2 worm cellular contexts compared by ENCODE assay signal in genomic region chrX:4343915-4344314, ce11.
TF ChIP-seq lines count a peak whose summit lies in the region.

Gene F14H12.3 (plus strand): TSS chrX:4344215.

TF ChIP-seq in whole organism, L1 larva, 84 proteins besides CTCF, POLR2A, EP300 and RAD21:
- no peak for TF ChIP-seq xbp-1 (tag; optimal IDR thresholded peaks at IDR 0.05; lab: Kevin White, UChicago)
- TF ChIP-seq C34B4.2 (tag; optimal IDR thresholded peaks at IDR 0.05; lab: Kevin White, UChicago): no peak
- no peak for TF ChIP-seq tlp-1 (tag; optimal IDR thresholded peaks at IDR 0.05; lab: Kevin White, UChicago)
- no peak for TF ChIP-seq zag-1 (tag; optimal IDR thresholded peaks at IDR 0.05; lab: Kevin White, UChicago)
- TF ChIP-seq nhr-85 (tag; lab: Kevin White, UChicago): peak; percentile 12
- TF ChIP-seq C16A3.4 (tag; optimal IDR thresholded peaks at IDR 0.05; lab: Kevin White, UChicago): no peak
- TF ChIP-seq zip-4 (GFP tag; optimal IDR thresholded peaks at IDR 0.05; lab: Kevin White, UChicago): no peak
- TF ChIP-seq ets-5 (GFP tag; IDR thresholded peaks at IDR 0.05; lab: Robert Waterston, UW): no peak

TF ChIP-seq in whole organism, early embryonic, 17 proteins besides CTCF, POLR2A, EP300 and RAD21:
- TF ChIP-seq scrt-1 (GFP tag; IDR thresholded peaks at IDR 0.05; lab: Robert Waterston, UW) (0 out of 2 replicates have a peak, but pooled peaks have one; percentile 40), ama-1 (optimal IDR thresholded peaks at IDR 0.05; lab: Kevin White, UChicago) (no peak), sea-1 (GFP tag; conservative IDR thresholded peaks at IDR 0.05; lab: Robert Waterston, UW) (no peak)
